Fruit fly (Drosophila melanogaster) whole organism, embryonic: Measurements from ENCODE around the gene in.

Experiments
- Atf3 ChIP-seq: fragments of 200-800 bp; sonication (Bioruptor generic); optimal IDR thresholded peaks from 3 replicates; lab custom pipeline; 2016; ENCODE audit warnings: missing biosample characterization, missing genetic modification characterization
- BEAF-32 ChIP-seq: fragments of 200-800 bp; sonication (Bioruptor generic); optimal IDR thresholded peaks from 3 replicates; lab custom pipeline; 2017; ENCODE audit warnings: missing biosample characterization, missing genetic modification characterization, mild to moderate bottlenecking, moderate library complexity, missing genetic modification reagents
- Bgb ChIP-seq: fragments of 200-800 bp; sonication (Bioruptor generic); IDR thresholded peaks from 2 replicates; pipeline ENCODE4 v1.3.6; 2022; ENCODE audit warnings: missing biosample characterization, missing genetic modification characterization; ENCODE audit not compliant: partially characterized antibody
- CG11696 ChIP-seq: fragments of 200-800 bp; sonication (Bioruptor generic); IDR thresholded peaks from 2 replicates; pipeline ENCODE4 v1.3.6; 2022; ENCODE audit warnings: missing biosample characterization, missing genetic modification characterization
- CG14014 ChIP-seq: fragments of 200-800 bp; sonication (Bioruptor generic); IDR thresholded peaks from 2 replicates; pipeline ENCODE4 v1.3.6; 2022; ENCODE audit warnings: missing biosample characterization, missing genetic modification characterization
- CG16815 ChIP-seq: fragments of 200-800 bp; sonication (Bioruptor generic); optimal IDR thresholded peaks from 3 replicates; lab custom pipeline; 2017; ENCODE audit warnings: missing biosample characterization, mild to moderate bottlenecking, missing genetic modification characterization
- CG16863 ChIP-seq: fragments of 200-800 bp; sonication (Bioruptor generic); optimal IDR thresholded peaks from 3 replicates; lab custom pipeline; 2016; ENCODE audit warnings: missing biosample characterization, missing genetic modification characterization
- CG17612 ChIP-seq: fragments of 200-800 bp; sonication (Bioruptor generic); IDR thresholded peaks from 2 replicates; pipeline ENCODE4 v1.3.6; 2022; ENCODE audit warnings: missing biosample characterization, missing genetic modification characterization
- CG17829 ChIP-seq: fragments of 200-800 bp; optimal IDR thresholded peaks from 2 replicates; lab custom pipeline; 2019; ENCODE audit warnings: missing biosample characterization, mild to moderate bottlenecking, missing genetic modification characterization, moderate library complexity
- CG18011 ChIP-seq: fragments of 200-800 bp; sonication (Bioruptor generic); optimal IDR thresholded peaks from 2 replicates; lab custom pipeline; 2017; ENCODE audit warnings: missing biosample characterization, missing genetic modification characterization, mild to moderate bottlenecking, moderate library complexity, missing genotype
- CG18599 ChIP-seq: fragments of 200-800 bp; sonication (Bioruptor generic); optimal IDR thresholded peaks from 3 replicates; lab custom pipeline; 2017; ENCODE audit warnings: missing biosample characterization, missing genetic modification characterization, mild to moderate bottlenecking, moderate library complexity, missing genetic modification reagents
- CG30020 ChIP-seq: fragments of 200-800 bp; optimal IDR thresholded peaks from 2 replicates; lab custom pipeline; 2019; ENCODE audit warnings: missing biosample characterization, mild to moderate bottlenecking, missing genetic modification characterization, moderate library complexity
- CG3281 ChIP-seq: fragments of 200-800 bp; sonication (Bioruptor generic); optimal IDR thresholded peaks from 3 replicates; lab custom pipeline; 2017; ENCODE audit warnings: missing biosample characterization, mild to moderate bottlenecking, missing genetic modification characterization
- CG33557 ChIP-seq: fragments of 200-800 bp; sonication (Bioruptor generic); optimal IDR thresholded peaks from 2 replicates; lab custom pipeline; 2019; ENCODE audit warnings: missing biosample characterization, mild to moderate bottlenecking, missing genetic modification characterization, moderate library complexity
- CG3838 ChIP-seq: fragments of 200-800 bp; sonication (Bioruptor generic); optimal IDR thresholded peaks from 3 replicates; lab custom pipeline; 2016; ENCODE audit warnings: missing biosample characterization, missing genetic modification characterization
- CG42726 ChIP-seq: fragments of 200-800 bp; sonication (Bioruptor generic); IDR thresholded peaks from 2 replicates; pipeline ENCODE4 v1.3.6; 2022; ENCODE audit warnings: missing biosample characterization, missing genetic modification characterization; ENCODE audit not compliant: partially characterized antibody
- CG4282 ChIP-seq: fragments of 200-800 bp; sonication (Bioruptor generic); optimal IDR thresholded peaks from 2 replicates; lab custom pipeline; 2016; ENCODE audit warnings: missing biosample characterization, missing genetic modification characterization
- CG4617 ChIP-seq: fragments of 200-800 bp; sonication (Bioruptor generic); optimal IDR thresholded peaks from 3 replicates; lab custom pipeline; 2016; ENCODE audit warnings: missing biosample characterization, missing genetic modification characterization, borderline replicate concordance
- CG4820 ChIP-seq: fragments of 200-800 bp; sonication (Bioruptor generic); optimal IDR thresholded peaks from 3 replicates; lab custom pipeline; 2016; ENCODE audit warnings: missing biosample characterization, missing genetic modification characterization
- CG6813 ChIP-seq: fragments of 200-800 bp; sonication (Bioruptor generic); optimal IDR thresholded peaks from 2 replicates; lab custom pipeline; 2017; ENCODE audit warnings: missing biosample characterization, missing genetic modification characterization, mild to moderate bottlenecking, moderate library complexity, missing genetic modification reagents
- CG6854 ChIP-seq: fragments of 200-800 bp; sonication (Bioruptor generic); optimal IDR thresholded peaks from 3 replicates; lab custom pipeline; 2017; ENCODE audit warnings: missing biosample characterization, mild to moderate bottlenecking, missing genetic modification characterization
- CG7372 ChIP-seq: fragments of 200-800 bp; sonication (Bioruptor generic); IDR thresholded peaks from 2 replicates; pipeline ENCODE4 v1.3.6; 2022; ENCODE audit warnings: missing biosample characterization, missing genetic modification characterization
- CG7839 ChIP-seq: fragments of 200-800 bp; sonication (Bioruptor generic); optimal IDR thresholded peaks from 3 replicates; lab custom pipeline; 2018; ENCODE audit warnings: missing biosample characterization, mild to moderate bottlenecking, missing genetic modification characterization, moderate library complexity
- CHES-1-like ChIP-seq: fragments of 200-800 bp; sonication (Bioruptor generic); optimal IDR thresholded peaks from 2 replicates; lab custom pipeline; 2016; ENCODE audit warnings: missing biosample characterization, missing genetic modification characterization
- CkIIα-i1 ChIP-seq: fragments of 200-800 bp; sonication (Bioruptor generic); IDR thresholded peaks from 2 replicates; pipeline ENCODE4 v1.3.6; 2022; ENCODE audit warnings: missing biosample characterization, missing genetic modification characterization
- Gsc ChIP-seq: fragments of 200-800 bp; sonication (Bioruptor generic); IDR thresholded peaks from 2 replicates; pipeline ENCODE4 v1.3.6; 2022; ENCODE audit warnings: missing biosample characterization, missing genetic modification characterization
- HLH4C ChIP-seq: fragments of 200-800 bp; sonication (Bioruptor generic); IDR thresholded peaks from 3 replicates; pipeline ENCODE4 v1.3.6; 2022; ENCODE audit warnings: missing biosample characterization, missing genetic modification characterization; ENCODE audit not compliant: partially characterized antibody
- Hmx ChIP-seq: fragments of 200-800 bp; sonication (Bioruptor generic); optimal IDR thresholded peaks from 2 replicates; lab custom pipeline; 2016; ENCODE audit warnings: missing biosample characterization, missing genetic modification characterization
- Hr78 ChIP-seq, 2 experiments: fragments of 200-800 bp in 1 of 2; fragments of >200 bp in 1 of 2; sonication (Bioruptor generic) in 1 of 2; optimal IDR thresholded peaks; 2 replicates each; lab custom pipeline; 2017 to 2019; ENCODE audit warnings: missing biosample characterization in 2 of 2, missing genetic modification characterization in 2 of 2, mild to moderate bottlenecking in 1 of 2, moderate library complexity in 1 of 2
- Pdp1 ChIP-seq, 2 experiments: fragments of 200-800 bp; sonication (Bioruptor generic); optimal IDR thresholded peaks; 3 replicates each; lab custom pipeline; 2016; ENCODE audit warnings: missing biosample characterization in 2 of 2, missing genetic modification characterization in 2 of 2, mild to moderate bottlenecking in 1 of 2, moderate library complexity in 1 of 2
- Rx ChIP-seq: fragments of 200-800 bp; sonication (Bioruptor generic); IDR thresholded peaks from 2 replicates; pipeline ENCODE4 v1.3.6; 2022; ENCODE audit warnings: missing biosample characterization, missing genetic modification characterization
- Six4 ChIP-seq: fragments of 200-800 bp; sonication (Bioruptor generic); optimal IDR thresholded peaks from 2 replicates; lab custom pipeline; 2016; ENCODE audit warnings: missing biosample characterization, missing genetic modification characterization
- Spps ChIP-seq: fragments of 200-800 bp; sonication (Bioruptor generic); optimal IDR thresholded peaks from 2 replicates; lab custom pipeline; 2018; ENCODE audit warnings: missing biosample characterization, mild to moderate bottlenecking, missing genetic modification characterization
- TFAM ChIP-seq: fragments of 200-800 bp; sonication (Bioruptor generic); optimal IDR thresholded peaks from 2 replicates; lab custom pipeline; 2017; ENCODE audit warnings: missing biosample characterization, missing genetic modification characterization, inconsistent platforms
- corto ChIP-seq: fragments of 200-800 bp; sonication (Bioruptor generic); optimal IDR thresholded peaks from 2 replicates; lab custom pipeline; 2016; ENCODE audit warnings: missing biosample characterization, mild to moderate bottlenecking, missing genetic modification characterization, moderate library complexity
- ems ChIP-seq: fragments of 200-800 bp; sonication (Bioruptor generic); optimal IDR thresholded peaks from 3 replicates; lab custom pipeline; 2016; ENCODE audit warnings: missing biosample characterization, missing genetic modification characterization
- eve ChIP-seq, 2 experiments: fragments of >200 bp; optimal IDR thresholded peaks; 2 replicates each; lab custom pipeline; 2017; ENCODE audit warnings: missing biosample characterization in 2 of 2, missing genetic modification characterization in 2 of 2
- ftz-f1 ChIP-seq: fragments of 200-800 bp; sonication (Bioruptor generic); optimal IDR thresholded peaks from 2 replicates; lab custom pipeline; 2016; ENCODE audit warnings: missing biosample characterization, missing genetic modification characterization
- klu ChIP-seq: fragments of 200-800 bp; sonication (Bioruptor generic); IDR thresholded peaks from 2 replicates; pipeline ENCODE4 v1.3.6; 2022; ENCODE audit warnings: missing biosample characterization, missing genetic modification characterization
- pho ChIP-seq: fragments of 200-800 bp; sonication (Bioruptor generic); optimal IDR thresholded peaks from 2 replicates; lab custom pipeline; 2016; ENCODE audit warnings: missing biosample characterization, missing genetic modification characterization
- pros ChIP-seq: fragments of 200-800 bp; sonication (Bioruptor generic); optimal IDR thresholded peaks from 3 replicates; lab custom pipeline; 2019; ENCODE audit warnings: missing biosample characterization, mild to moderate bottlenecking, missing genetic modification characterization, moderate library complexity
- pum ChIP-seq: fragments of 200-800 bp; sonication (Bioruptor generic); optimal IDR thresholded peaks from 2 replicates; lab custom pipeline; 2016; ENCODE audit warnings: missing biosample characterization, missing genetic modification characterization
- salm ChIP-seq: fragments of 200-800 bp; sonication (Bioruptor generic); optimal IDR thresholded peaks from 2 replicates; lab custom pipeline; 2018; ENCODE audit warnings: missing biosample characterization, mild to moderate bottlenecking, missing genetic modification characterization
- sna ChIP-seq: fragments of 200-800 bp; sonication (Bioruptor generic); IDR thresholded peaks from 2 replicates; pipeline ENCODE4 v1.3.6; 2022; ENCODE audit warnings: missing biosample characterization, missing genetic modification characterization; ENCODE audit not compliant: partially characterized antibody
- sr ChIP-seq: fragments of 200-800 bp; sonication (Bioruptor generic); IDR thresholded peaks from 3 replicates; pipeline ENCODE4 v1.3.6; 2022; ENCODE audit warnings: missing biosample characterization, missing genetic modification characterization
- ssp ChIP-seq: fragments of 200-800 bp; sonication (Bioruptor generic); IDR thresholded peaks from 2 replicates; pipeline ENCODE4 v1.3.6; 2022; ENCODE audit warnings: missing biosample characterization, missing genetic modification characterization
- stwl ChIP-seq: fragments of 200-800 bp; sonication (Bioruptor generic); optimal IDR thresholded peaks from 3 replicates; lab custom pipeline; 2018; ENCODE audit warnings: missing biosample characterization, mild to moderate bottlenecking, missing genetic modification characterization, moderate library complexity
- tio ChIP-seq: fragments of 200-800 bp; sonication (Bioruptor generic); optimal IDR thresholded peaks from 2 replicates; lab custom pipeline; 2017; ENCODE audit warnings: missing biosample characterization, missing genetic modification characterization, inconsistent platforms

Gene in

DNA sequence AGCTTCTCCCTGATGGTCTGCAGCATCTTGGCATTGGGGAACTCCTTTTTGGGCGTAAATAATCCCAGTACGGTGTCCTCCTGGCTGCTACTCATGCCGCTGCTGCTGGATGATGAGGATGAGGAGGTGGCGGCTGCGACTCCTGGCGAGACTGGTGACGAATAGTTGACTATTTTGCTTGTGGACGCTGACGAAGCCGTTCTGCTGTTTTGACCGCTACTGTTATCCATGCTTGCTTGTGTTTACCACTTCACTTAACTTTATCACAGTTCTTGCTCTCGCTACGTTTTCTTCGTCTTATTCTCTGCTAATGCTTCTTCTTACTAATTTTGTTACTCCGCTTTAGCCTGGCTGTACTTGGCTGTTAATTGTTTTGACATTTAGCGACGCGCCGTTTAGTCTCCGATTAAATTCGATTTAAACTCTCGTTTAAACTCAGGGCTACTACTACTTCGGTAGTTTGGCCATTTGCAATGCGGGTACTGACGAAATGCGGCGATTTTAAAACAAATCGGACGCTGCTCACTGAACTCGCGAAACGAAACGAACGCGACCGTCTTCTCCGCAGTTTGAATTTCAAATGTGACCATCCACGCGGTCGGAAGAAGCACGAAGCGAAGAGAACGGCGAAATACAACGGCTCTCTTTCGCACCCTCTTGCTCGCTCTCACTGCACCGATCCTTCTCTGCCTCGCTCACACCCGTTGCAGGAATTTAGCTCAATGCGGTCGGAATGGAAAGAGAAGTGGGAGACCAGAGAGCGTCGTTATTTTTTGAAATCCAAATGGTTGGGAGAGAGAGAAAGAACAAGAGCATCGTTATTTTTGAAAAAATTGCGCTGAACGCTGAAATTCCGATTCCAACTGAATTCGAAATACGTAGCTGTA, 34.3 kb downstream of the in start, which contains the start of gene trbl (continued):
- no peak for TF ChIP-seq ssp (GFP tag; lab: Robert Waterston, UW)
- TF ChIP-seq CG6813 = no peak
- TF ChIP-seq salm = peak; percentile 57
- TF ChIP-seq pho (GFP tag; lab: Kevin White, UChicago) = no peak
- no peak for TF ChIP-seq Rx (GFP tag; lab: Robert Waterston, UW)
- TF ChIP-seq CG4282 = no peak
- TF ChIP-seq CG4820 (GFP tag; lab: Kevin White, UChicago) = no peak
- no peak for TF ChIP-seq CG16863 (GFP tag; lab: Kevin White, UChicago)
- TF ChIP-seq pum (GFP tag; lab: Kevin White, UChicago) = no peak
- no peak for TF ChIP-seq Six4
- no peak for TF ChIP-seq sr (GFP tag; lab: Robert Waterston, UW)
- peak; percentile 25 for TF ChIP-seq CG7839 (tag; lab: Kevin White, UChicago)
- TF ChIP-seq Hr78 (GFP tag; optimal IDR thresholded peaks at IDR 0.05; lab: Kevin White, UChicago) = peak in 1 of 2 experiments; percentile 44
- no peak for TF ChIP-seq CG7372 (GFP tag; lab: Robert Waterston, UW)
- no peak for TF ChIP-seq CG18599 (GFP tag; lab: Kevin White, UChicago)
- TF ChIP-seq CG3281 = peak; percentile 47
- no peak for TF ChIP-seq eve (GFP tag; optimal IDR thresholded peaks at IDR 0.05; lab: Kevin White, UChicago)
- TF ChIP-seq sna (GFP tag; lab: Robert Waterston, UW) = 0 out of 2 replicates have a peak, but pooled peaks have one; percentile 55
- no peak for TF ChIP-seq CG42726 (GFP tag; lab: Robert Waterston, UW)
- peak; percentile 31 for TF ChIP-seq stwl
- peak; percentile 20 for TF ChIP-seq CG18011 (GFP tag; lab: Kevin White, UChicago)
- TF ChIP-seq HLH4C (GFP tag; lab: Robert Waterston, UW) = peak; percentile 73
- TF ChIP-seq Gsc = no peak
- TF ChIP-seq klu = no peak
- no peak for TF ChIP-seq TFAM (GFP tag; lab: Kevin White, UChicago)
- TF ChIP-seq ems (GFP tag; lab: Kevin White, UChicago) = no peak
- no peak for TF ChIP-seq CG14014 (GFP tag; lab: Robert Waterston, UW)
- TF ChIP-seq CG16815 (GFP tag; lab: Kevin White, UChicago) = no peak
- TF ChIP-seq corto (GFP tag; lab: Kevin White, UChicago) = no peak
- peak; percentile 74 for TF ChIP-seq ftz-f1
- no peak for TF ChIP-seq Pdp1 (GFP tag; optimal IDR thresholded peaks at IDR 0.05; lab: Kevin White, UChicago)
- TF ChIP-seq tio = no peak
- peak; percentile 84 for TF ChIP-seq pros
- no peak for TF ChIP-seq CG33557 (GFP tag; lab: Kevin White, UChicago)
- TF ChIP-seq CG11696 = no peak
- TF ChIP-seq Bgb = peak; percentile 77
- no peak for TF ChIP-seq Hmx (GFP tag; lab: Kevin White, UChicago)
- TF ChIP-seq BEAF-32 (GFP tag; lab: Kevin White, UChicago) = peak; percentile 5
- no peak for TF ChIP-seq CG17612
- no peak for TF ChIP-seq Spps (tag; lab: Kevin White, UChicago)
- peak; percentile 97 for TF ChIP-seq CG17829
- no peak for TF ChIP-seq Atf3 (GFP tag; lab: Kevin White, UChicago)
- TF ChIP-seq CkIIα-i1 (GFP tag; lab: Robert Waterston, UW) = no peak
- no peak for TF ChIP-seq CHES-1-like
- TF ChIP-seq CG30020 = peak; percentile 20
- TF ChIP-seq CG6854 = peak; percentile 72
- TF ChIP-seq CG3838 (GFP tag; lab: Kevin White, UChicago) = no peak
- no peak for TF ChIP-seq CG4617
